Fruit fly (Drosophila melanogaster) whole organism, wandering third instar larva: Measurements from ENCODE around the gene CG10660.

Experiments used
- Abd-B ChIP-seq: fragments of >200 bp; optimal IDR thresholded peaks from 2 replicates; lab custom pipeline; 2017; ENCODE audit warnings: missing biosample characterization, missing genetic modification characterization
- CG32264 ChIP-seq: fragments of 200-800 bp; sonication (Bioruptor generic); optimal IDR thresholded peaks from 2 replicates; lab custom pipeline; 2016; ENCODE audit warnings: missing biosample characterization, missing genetic modification characterization
- CG9705 ChIP-seq: fragments of 200-800 bp; sonication (Bioruptor generic); optimal IDR thresholded peaks from 2 replicates; lab custom pipeline; 2018; ENCODE audit warnings: missing biosample characterization, mild to moderate bottlenecking, missing genetic modification characterization
- CrebA ChIP-seq: fragments of 200-800 bp; sonication (Bioruptor generic); optimal IDR thresholded peaks from 2 replicates; lab custom pipeline; 2016; ENCODE audit warnings: missing biosample characterization, mild to moderate bottlenecking, missing genetic modification characterization, borderline replicate concordance
- Dfd ChIP-seq: fragments of >200 bp; optimal IDR thresholded peaks from 2 replicates; lab custom pipeline; 2017; ENCODE audit warnings: missing biosample characterization, missing genetic modification characterization
- Dif ChIP-seq: fragments of 200-275, 200-300 bp; sonication (Bioruptor generic); optimal IDR thresholded peaks from 2 replicates; lab custom pipeline; 2018; ENCODE audit warnings: missing biosample characterization, missing genetic modification characterization; ENCODE audit not compliant: partially characterized antibody
- GATAd ChIP-seq: sonication (Bioruptor generic); optimal IDR thresholded peaks from 2 replicates; lab custom pipeline; 2016; ENCODE audit warnings: missing biosample characterization, missing genetic modification characterization
- HLH106 ChIP-seq: fragments of 200-800 bp; optimal IDR thresholded peaks from 3 replicates; lab custom pipeline; 2019; ENCODE audit warnings: missing biosample characterization, mild to moderate bottlenecking, missing genetic modification characterization, moderate library complexity
- Hnf4 ChIP-seq: fragments of 200-800 bp; sonication (Bioruptor generic); optimal IDR thresholded peaks from 2 replicates; lab custom pipeline; 2016; ENCODE audit warnings: missing biosample characterization, mild to moderate bottlenecking, missing genetic modification characterization
- Hr78 ChIP-seq: fragments of >200 bp; optimal IDR thresholded peaks from 2 replicates; lab custom pipeline; 2017; ENCODE audit warnings: missing biosample characterization, missing genetic modification characterization
- Hr83 ChIP-seq: fragments of 200-300 bp; sonication (Bioruptor generic); optimal IDR thresholded peaks from 2 replicates; lab custom pipeline; 2016; ENCODE audit warnings: missing biosample characterization, mild to moderate bottlenecking, missing genetic modification characterization, moderate library complexity; ENCODE audit not compliant: poor library complexity, severe bottlenecking
- Jra ChIP-seq: sonication (Bioruptor generic); optimal IDR thresholded peaks from 2 replicates; lab custom pipeline; 2016; ENCODE audit warnings: missing biosample characterization, missing genetic modification characterization
- Mio ChIP-seq: sonication (Bioruptor generic); optimal IDR thresholded peaks from 2 replicates; lab custom pipeline; 2016; ENCODE audit warnings: missing biosample characterization, missing genetic modification characterization
- Myc ChIP-seq: fragments of >200 bp; optimal IDR thresholded peaks from 2 replicates; lab custom pipeline; 2017
- N ChIP-seq: fragments of >200 bp; optimal IDR thresholded peaks from 2 replicates; lab custom pipeline; 2018; ENCODE audit warnings: missing biosample characterization, missing external identifiers, missing genetic modification characterization
- OdsH ChIP-seq: fragments of 200-800 bp; sonication (Bioruptor generic); optimal IDR thresholded peaks from 2 replicates; lab custom pipeline; 2016; ENCODE audit warnings: missing biosample characterization, mild to moderate bottlenecking, missing genetic modification characterization
- Rel ChIP-seq, 2 experiments: fragments of 200-800 bp; sonication (Bioruptor generic) in 1 of 2; optimal IDR thresholded peaks; 2 replicates in 1 of 2; 3 replicates in 1 of 2; lab custom pipeline; 2016 to 2019; ENCODE audit warnings: mild to moderate bottlenecking in 2 of 2, missing biosample characterization in 2 of 2, missing genetic modification characterization in 2 of 2, moderate library complexity in 1 of 2
- Sp1 ChIP-seq: fragments of 200-800 bp; sonication (Bioruptor generic); optimal IDR thresholded peaks from 3 replicates; lab custom pipeline; 2019; ENCODE audit warnings: missing biosample characterization, mild to moderate bottlenecking, missing genetic modification characterization, moderate library complexity
- Vsx2 ChIP-seq: fragments of 200-300, 225-300 bp; sonication (Bioruptor generic); optimal IDR thresholded peaks from 2 replicates; lab custom pipeline; 2018; ENCODE audit warnings: missing biosample characterization, missing genetic modification characterization; ENCODE audit not compliant: partially characterized antibody
- br ChIP-seq: fragments of 200-800 bp; sonication (Bioruptor generic); optimal IDR thresholded peaks from 2 replicates; lab custom pipeline; 2016; ENCODE audit warnings: missing biosample characterization, missing genetic modification characterization
- brk ChIP-seq: fragments of 200-800 bp; sonication (Bioruptor generic); optimal IDR thresholded peaks from 2 replicates; lab custom pipeline; 2016; ENCODE audit warnings: missing biosample characterization, mild to moderate bottlenecking, missing genetic modification characterization
- dl ChIP-seq, 2 experiments: fragments of 175-275, 200-275 bp in 1 of 2; fragments of 200-275 bp in 1 of 2; sonication (Bioruptor generic); optimal IDR thresholded peaks; lab custom pipeline; 2018; ENCODE audit warnings: mild to moderate bottlenecking in 2 of 2, missing biosample characterization in 2 of 2, missing genetic modification characterization in 2 of 2, moderate library complexity in 2 of 2; ENCODE audit not compliant: partially characterized antibody in 2 of 2, insufficient read depth in 1 of 2
- dmrt93B ChIP-seq: fragments of 200-800 bp; sonication (Bioruptor generic); optimal IDR thresholded peaks from 2 replicates; lab custom pipeline; 2018; ENCODE audit warnings: missing biosample characterization, mild to moderate bottlenecking, missing genetic modification characterization
- dsf ChIP-seq: sonication (Bioruptor generic); optimal IDR thresholded peaks from 2 replicates; lab custom pipeline; 2016; ENCODE audit warnings: missing biosample characterization, missing genetic modification characterization, borderline replicate concordance
- ey ChIP-seq: fragments of 200-800 bp; sonication (Bioruptor generic); optimal IDR thresholded peaks from 2 replicates; lab custom pipeline; 2016; ENCODE audit warnings: missing biosample characterization, missing genetic modification characterization
- foxo ChIP-seq, 2 experiments: fragments of 200-800 bp; sonication (Bioruptor generic); optimal IDR thresholded peaks; 2 replicates in 1 of 2; 3 replicates in 1 of 2; lab custom pipeline; 2016 to 2017; ENCODE audit warnings: missing biosample characterization in 2 of 2, missing genetic modification characterization in 2 of 2
- fru ChIP-seq: fragments of 200-800 bp; sonication (Bioruptor generic); optimal IDR thresholded peaks from 3 replicates; lab custom pipeline; 2016; ENCODE audit warnings: missing biosample characterization, mild to moderate bottlenecking, missing genetic modification characterization
- h ChIP-seq: fragments of 200-800 bp; sonication (Bioruptor generic); optimal IDR thresholded peaks from 3 replicates; lab custom pipeline; 2016; ENCODE audit warnings: missing biosample characterization, mild to moderate bottlenecking, missing genetic modification characterization
- jim ChIP-seq: fragments of 175-275, 200-325 bp; sonication (Bioruptor generic); optimal IDR thresholded peaks from 2 replicates; lab custom pipeline; 2016; ENCODE audit warnings: missing biosample characterization, mild to moderate bottlenecking, missing genetic modification characterization
- lola ChIP-seq: fragments of >200 bp; optimal IDR thresholded peaks from 2 replicates; lab custom pipeline; 2017; ENCODE audit warnings: missing biosample characterization, missing genetic modification characterization
- pan ChIP-seq: fragments of >200 bp; optimal IDR thresholded peaks from 2 replicates; lab custom pipeline; 2017
- psq ChIP-seq: fragments of 200-800 bp; sonication (Bioruptor generic); optimal IDR thresholded peaks from 3 replicates; lab custom pipeline; 2017; ENCODE audit warnings: missing biosample characterization, mild to moderate bottlenecking, missing genetic modification characterization, moderate library complexity
- rgr ChIP-seq: fragments of 200-800 bp; sonication (Bioruptor generic); optimal IDR thresholded peaks from 3 replicates; lab custom pipeline; 2016; ENCODE audit warnings: missing biosample characterization, mild to moderate bottlenecking, missing genetic modification characterization
- sage ChIP-seq: fragments of 200-800 bp; sonication (Bioruptor generic); optimal IDR thresholded peaks from 2 replicates; lab custom pipeline; 2016; ENCODE audit warnings: missing biosample characterization, mild to moderate bottlenecking, missing genetic modification characterization
- sv ChIP-seq: fragments of 200-800 bp; sonication (Bioruptor generic); optimal IDR thresholded peaks from 3 replicates; lab custom pipeline; 2016; ENCODE audit warnings: missing biosample characterization, missing genetic modification characterization
- tai ChIP-seq: sonication (Bioruptor generic); optimal IDR thresholded peaks from 2 replicates; lab custom pipeline; 2016; ENCODE audit warnings: missing biosample characterization, missing genetic modification characterization
- usp ChIP-seq: fragments of >200 bp; optimal IDR thresholded peaks from 2 replicates; lab custom pipeline; 2017; ENCODE audit warnings: missing biosample characterization, missing genetic modification characterization
- woc ChIP-seq: sonication (Bioruptor generic); optimal IDR thresholded peaks from 2 replicates; lab custom pipeline; 2016; ENCODE audit warnings: missing biosample characterization, mild to moderate bottlenecking, missing genetic modification characterization

Gene CG10660

DNA sequence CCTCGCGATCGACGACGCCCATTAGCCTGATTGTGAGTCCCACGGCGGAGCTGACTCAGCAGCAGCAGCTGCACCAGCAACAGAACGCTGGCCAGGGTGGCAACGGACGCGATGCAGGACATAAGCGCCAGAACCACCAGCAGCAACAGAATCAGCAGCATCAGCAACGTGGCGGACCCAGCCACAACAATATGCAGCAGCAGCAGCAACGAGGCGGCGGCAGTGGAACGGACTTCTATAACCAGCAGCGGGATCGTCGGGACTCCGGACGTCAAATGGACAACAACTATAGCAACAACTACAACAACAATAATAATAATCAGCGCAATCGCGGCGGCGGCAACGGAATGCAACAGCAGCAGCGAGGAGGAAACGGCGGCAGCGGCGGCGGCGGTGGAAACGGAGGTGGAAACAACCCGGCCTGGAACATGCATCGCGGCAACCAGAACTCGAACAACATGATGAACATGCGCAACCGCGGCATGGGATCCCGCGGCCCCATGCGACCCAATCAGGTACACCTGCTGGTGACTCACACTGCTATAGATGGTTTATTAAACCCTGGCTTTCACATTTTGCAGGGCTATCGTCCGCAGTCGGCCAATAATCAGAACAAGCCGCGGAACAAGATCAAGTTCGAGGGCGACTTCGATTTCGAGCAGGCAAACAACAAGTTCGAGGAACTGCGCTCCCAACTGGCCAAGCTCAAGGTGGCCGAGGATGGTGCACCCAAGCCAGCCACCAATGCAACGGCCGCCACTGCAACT lies 27.1 kb upstream of the CG10660 start:
- TF ChIP-seq Dfd (peak; percentile 92), CG32264 (GFP tag; lab: Kevin White, UChicago) (no peak)

DNA sequence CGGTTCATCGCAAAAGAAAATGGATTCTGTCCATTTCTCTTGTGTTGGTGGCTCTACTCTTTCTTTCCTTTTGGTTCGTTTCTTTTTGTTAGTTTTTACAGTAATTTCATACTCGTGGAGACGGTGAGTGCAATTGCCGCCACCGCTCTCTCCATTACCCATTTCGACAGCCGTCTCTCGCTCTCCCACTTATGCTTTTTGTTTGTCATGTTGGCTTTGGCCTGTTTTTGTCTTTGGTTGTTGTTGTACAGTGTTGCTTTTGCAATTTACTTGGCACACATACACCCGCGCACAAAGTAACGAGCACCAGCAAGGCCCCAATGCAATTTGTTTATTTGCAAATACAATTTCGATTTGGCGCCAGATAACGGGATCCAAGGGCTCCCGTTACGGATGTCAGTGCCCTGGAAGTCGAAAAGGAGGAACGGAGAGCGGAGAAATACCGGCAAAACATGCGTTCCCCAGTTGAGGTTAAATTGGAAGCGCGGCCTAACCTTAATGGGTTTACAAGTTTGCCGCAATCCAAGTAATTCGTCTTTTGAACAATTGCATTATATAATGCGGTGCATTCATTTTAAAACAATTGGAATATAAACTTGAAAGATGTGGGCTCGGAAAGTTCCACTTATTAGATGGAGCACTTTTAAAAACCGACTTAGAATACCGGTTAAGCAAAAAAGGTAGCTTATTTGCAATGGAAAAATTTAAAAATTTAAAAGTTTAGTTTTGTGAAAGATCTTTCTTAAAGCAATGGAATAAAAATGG lies 25.4 kb upstream of the CG10660 start:
- no peak for TF ChIP-seq GATAd
- peak; percentile 3 for TF ChIP-seq psq (GFP tag; lab: Kevin White, UChicago)
- TF ChIP-seq Dfd, result no peak
- TF ChIP-seq fru (GFP tag; lab: Kevin White, UChicago), result peak; percentile 96
- peak; percentile 24 for TF ChIP-seq OdsH
- TF ChIP-seq Dif (GFP tag; lab: Kevin White, UChicago), result peak; percentile 30
- TF ChIP-seq ey, result no peak
- peak in 1 of 2 experiments; percentile 1 for TF ChIP-seq dl (GFP tag; optimal IDR thresholded peaks at IDR 0.05; lab: Kevin White, UChicago; ENCODE audit: insufficient read depth in 1 of 2, partially characterized antibody in 2 of 2)
- TF ChIP-seq Sp1 (GFP tag; lab: Kevin White, UChicago), result peak; percentile 32
- TF ChIP-seq h, result no peak
- TF ChIP-seq usp (GFP tag; lab: Kevin White, UChicago), result no peak
- TF ChIP-seq, all 38 proteins: peak for 6

DNA sequence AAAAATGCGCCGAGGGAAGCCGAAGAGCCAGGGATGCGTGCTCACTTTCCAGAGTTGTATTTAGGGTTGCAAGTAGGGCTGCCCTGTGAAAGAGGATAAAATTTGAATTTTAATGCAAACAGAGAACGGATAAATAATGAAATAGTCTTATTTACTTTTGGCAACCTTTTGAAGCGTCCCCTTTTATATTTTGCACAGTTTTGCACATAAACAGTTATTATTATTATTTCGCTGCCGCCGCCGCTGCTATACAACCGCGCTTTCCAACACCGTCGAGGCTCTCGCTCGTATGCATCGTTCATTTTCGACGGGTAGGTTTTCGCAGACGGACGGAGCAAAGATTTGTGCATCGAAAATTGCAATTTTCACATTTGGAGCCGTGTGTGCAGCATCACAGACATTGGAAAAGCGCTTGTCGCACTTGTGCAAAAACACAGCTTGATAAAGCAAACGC lies 24.3 kb upstream of the CG10660 start, which contains the start of the genes sti and tral:
Gene sti (minus strand): TSS at position 54 of the 454 bp plus-strand sequence.
Gene tral (plus strand): TSS at position 298 of the 454 bp plus-strand sequence.
- peak; percentile 85 for TF ChIP-seq HLH106 (tag; lab: Kevin White, UChicago)
- peak; percentile 77 for TF ChIP-seq dmrt93B (GFP tag; lab: Kevin White, UChicago)
- TF ChIP-seq N, result no peak
- no peak for TF ChIP-seq CrebA (GFP tag; lab: Kevin White, UChicago)
- TF ChIP-seq h, result peak; percentile 93
- TF ChIP-seq GATAd, result peak; percentile 74
- no peak for TF ChIP-seq Mio
- peak; percentile 90 for TF ChIP-seq ey
- no peak for TF ChIP-seq Vsx2 (GFP tag; lab: Kevin White, UChicago)
- TF ChIP-seq Myc, result peak; percentile 80
- TF ChIP-seq brk (GFP tag; lab: Kevin White, UChicago), result no peak
- peak; percentile 86 for TF ChIP-seq CG9705 (GFP tag; lab: Kevin White, UChicago)
- peak; percentile 80 for TF ChIP-seq Sp1 (GFP tag; lab: Kevin White, UChicago)
- TF ChIP-seq foxo (GFP tag; optimal IDR thresholded peaks at IDR 0.05; lab: Kevin White, UChicago), result peak; percentile 5 to 93
- TF ChIP-seq rgr (GFP tag; lab: Kevin White, UChicago), result peak; percentile 90
- peak; percentile 77 for TF ChIP-seq CG32264 (GFP tag; lab: Kevin White, UChicago)
- no peak for TF ChIP-seq dl (GFP tag; optimal IDR thresholded peaks at IDR 0.05; lab: Kevin White, UChicago; ENCODE audit: insufficient read depth in 1 of 2, partially characterized antibody in 2 of 2)
- TF ChIP-seq Hnf4 (GFP tag; lab: Kevin White, UChicago), result peak; percentile 94
- TF ChIP-seq Rel (GFP tag; optimal IDR thresholded peaks at IDR 0.05; lab: Kevin White, UChicago), result peak; percentile 23
- TF ChIP-seq Rel (tag; optimal IDR thresholded peaks at IDR 0.05; lab: Kevin White, UChicago), result peak; percentile 50
- TF ChIP-seq pan (lab: Kevin White, UChicago), result no peak
- TF ChIP-seq fru (GFP tag; lab: Kevin White, UChicago), result peak; percentile 90
- TF ChIP-seq sage (GFP tag; lab: Kevin White, UChicago), result no peak
- peak; percentile 58 for TF ChIP-seq woc
- no peak for TF ChIP-seq tai (GFP tag; lab: Kevin White, UChicago)
- TF ChIP-seq psq (GFP tag; lab: Kevin White, UChicago), result peak; percentile 79
- TF ChIP-seq Hr83, result peak; percentile 72
- TF ChIP-seq OdsH, result peak; percentile 83
- no peak for TF ChIP-seq Abd-B (GFP tag; lab: Kevin White, UChicago)
- peak; percentile 93 for TF ChIP-seq sv
- no peak for TF ChIP-seq Hr78 (GFP tag; lab: Kevin White, UChicago)
- no peak for TF ChIP-seq usp (GFP tag; lab: Kevin White, UChicago)
- TF ChIP-seq Dif (GFP tag; lab: Kevin White, UChicago), result no peak
- TF ChIP-seq Jra, result peak; percentile 91
- TF ChIP-seq br (GFP tag; lab: Kevin White, UChicago), result peak; percentile 94
- no peak for TF ChIP-seq lola (GFP tag; lab: Kevin White, UChicago)
- TF ChIP-seq Dfd, result no peak
- peak; percentile 30 for TF ChIP-seq jim (GFP tag; lab: Kevin White, UChicago)
- peak; percentile 68 for TF ChIP-seq dsf (GFP tag; lab: Kevin White, UChicago)
- TF ChIP-seq, all 38 proteins: peak for 23
